Worm (Caenorhabditis elegans) whole organism, L3 larva: ENCODE data around the gene F36A4.4.

Experiments used
- ZK546.5 ChIP-seq: sonication (generic microtip); optimal IDR thresholded peaks from 2 replicates; lab custom pipeline; 2017; ENCODE audit warnings: missing biosample characterization, missing genetic modification characterization
- aly-2 ChIP-seq: fragments of 150-350 bp; optimal IDR thresholded peaks from 2 replicates; lab custom pipeline; 2014; ENCODE audit warnings: missing biosample characterization, missing genetic modification characterization
- ama-1 ChIP-seq: fragments of 150-350 bp; optimal IDR thresholded peaks from 2 replicates; lab custom pipeline; 2018
- ceh-16 ChIP-seq: sonication (generic microtip); optimal IDR thresholded peaks from 2 replicates; lab custom pipeline; 2017; ENCODE audit warnings: missing biosample characterization, missing genetic modification characterization
- ceh-28 ChIP-seq: fragments of 150-350 bp; optimal IDR thresholded peaks from 2 replicates; lab custom pipeline; 2014; ENCODE audit warnings: missing biosample characterization, missing genetic modification reagents, missing genetic modification characterization
- egl-27 ChIP-seq: sonication (generic microtip); optimal IDR thresholded peaks from 4 replicates; lab custom pipeline; 2017; ENCODE audit warnings: missing biosample characterization, missing genetic modification reagents, missing genetic modification characterization
- elt-2 ChIP-seq: sonication (generic microtip); optimal IDR thresholded peaks from 2 replicates; lab custom pipeline; 2016; ENCODE audit warnings: missing genetic modification reagents, mild to moderate bottlenecking, missing genetic modification characterization, missing compliant biosample characterization
- elt-3 ChIP-seq, 3 experiments: fragments of 150-350 bp in 1 of 3; sonication (generic microtip) in 2 of 3; optimal IDR thresholded peaks; 2 replicates in 2 of 3; 4 replicates in 1 of 3; lab custom pipeline; 2014 to 2017; ENCODE audit warnings: missing biosample characterization in 3 of 3, missing genetic modification characterization in 3 of 3
- eor-1 ChIP-seq, 2 experiments: fragments of 150-350 bp; optimal IDR thresholded peaks; 2 replicates each; lab custom pipeline; 2014 to 2018; ENCODE audit warnings: missing biosample characterization in 2 of 2, missing genetic modification characterization in 2 of 2
- hmg-11 ChIP-seq: sonication (generic microtip); optimal IDR thresholded peaks from 2 replicates; lab custom pipeline; 2016; ENCODE audit warnings: missing genetic modification characterization, missing compliant biosample characterization
- lin-15B ChIP-seq: fragments of 150-350 bp; optimal IDR thresholded peaks from 2 replicates; lab custom pipeline; 2014; ENCODE audit warnings: missing biosample characterization, missing genetic modification characterization
- nhr-12 ChIP-seq: fragments of 150-350 bp; optimal IDR thresholded peaks from 2 replicates; lab custom pipeline; 2014; ENCODE audit warnings: missing biosample characterization, missing genetic modification characterization
- nhr-25 ChIP-seq: sonication (generic microtip); optimal IDR thresholded peaks from 2 replicates; lab custom pipeline; 2017; ENCODE audit warnings: missing biosample characterization, missing genetic modification characterization
- nhr-76 ChIP-seq: fragments of 150-350 bp; sonication (generic microtip); optimal IDR thresholded peaks from 5 replicates; lab custom pipeline; 2014; ENCODE audit warnings: missing biosample characterization, missing genetic modification characterization
- nhr-77 ChIP-seq: fragments of 150-350 bp; optimal IDR thresholded peaks from 2 replicates; lab custom pipeline; 2014; ENCODE audit warnings: missing biosample characterization, missing genetic modification characterization
- sea-2 ChIP-seq: fragments of 150-350 bp; sonication (generic microtip); optimal IDR thresholded peaks from 4 replicates; lab custom pipeline; 2014; ENCODE audit warnings: missing biosample characterization, missing genetic modification reagents, missing genetic modification characterization
- snpc-4 ChIP-seq: fragments of 150-350 bp; optimal IDR thresholded peaks from 2 replicates; lab custom pipeline; 2014; ENCODE audit warnings: missing biosample characterization, missing genetic modification characterization
- tbx-2 ChIP-seq: sonication (generic microtip); optimal IDR thresholded peaks from 2 replicates; lab custom pipeline; 2016; ENCODE audit warnings: mild to moderate bottlenecking, missing genetic modification characterization, missing compliant biosample characterization
- ztf-11 ChIP-seq: fragments of 150-350 bp; optimal IDR thresholded peaks from 2 replicates; lab custom pipeline; 2014; ENCODE audit warnings: missing biosample characterization, missing genetic modification characterization

F36A4.4 gene

DNA sequence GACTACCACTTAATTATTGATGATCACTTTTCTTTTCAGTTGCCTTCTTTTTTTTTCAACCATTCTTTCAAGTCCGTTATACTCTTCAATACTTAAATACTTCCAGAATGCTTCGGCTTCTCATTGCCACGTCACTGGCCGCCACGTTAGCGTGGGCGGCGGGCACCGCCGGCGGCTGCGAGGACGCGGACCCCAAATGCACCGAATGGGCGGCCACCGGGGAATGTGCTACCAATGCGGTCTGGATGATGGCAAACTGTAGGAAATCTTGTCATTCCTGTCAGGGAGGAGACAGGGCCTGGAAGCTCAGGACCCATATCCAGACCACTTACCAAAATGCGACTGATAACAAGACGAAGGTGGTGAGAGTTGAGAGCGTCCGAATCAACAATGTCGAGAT is 33.8 kb downstream of the F36A4.4 start, which contains the start of gene lgc-22:
TSS of gene lgc-22 (plus strand) at position 105 of the 400 bp plus-strand sequence.
- TF ChIP-seq elt-2 (tag; lab: Kevin White, UChicago) = no peak
- TF ChIP-seq tbx-2 (tag; lab: Kevin White, UChicago) = no peak
- no peak for TF ChIP-seq snpc-4 (tag; lab: Kevin White, UChicago)
- TF ChIP-seq ztf-11 (tag; lab: Kevin White, UChicago) = no peak
- no peak for TF ChIP-seq egl-27 (tag; lab: Kevin White, UChicago)
- no peak for TF ChIP-seq ama-1 (lab: Kevin White, UChicago)
- no peak for TF ChIP-seq nhr-12 (tag; lab: Kevin White, UChicago)

DNA sequence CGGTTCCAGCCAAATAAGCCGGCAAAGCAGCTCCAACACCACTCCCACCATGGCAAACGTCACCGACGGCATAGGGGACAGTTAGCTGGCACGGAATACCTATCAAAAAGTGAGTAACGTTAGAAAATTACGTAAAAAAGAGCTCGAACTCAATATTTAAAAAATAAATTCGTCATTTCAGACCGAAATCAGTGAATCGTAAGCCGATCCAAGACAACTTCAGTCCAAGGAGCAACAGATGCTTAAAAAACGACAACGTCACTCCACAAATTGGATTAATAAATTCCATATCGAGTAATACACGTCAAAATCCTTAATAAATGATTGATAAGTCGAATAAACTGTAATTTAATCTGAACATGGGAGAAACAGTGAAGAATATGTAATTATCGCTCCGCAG is 38.9 kb downstream of the F36A4.4 start:
- TF ChIP-seq aly-2 (tag; lab: Kevin White, UChicago) (no peak), sea-2 (GFP tag; lab: Kevin White, UChicago) (no peak), lin-15B (tag; lab: Kevin White, UChicago) (no peak), nhr-76 (no peak), hmg-11 (tag; lab: Kevin White, UChicago) (no peak), nhr-25 (tag; lab: Kevin White, UChicago) (no peak), ZK546.5 (no peak)

DNA sequence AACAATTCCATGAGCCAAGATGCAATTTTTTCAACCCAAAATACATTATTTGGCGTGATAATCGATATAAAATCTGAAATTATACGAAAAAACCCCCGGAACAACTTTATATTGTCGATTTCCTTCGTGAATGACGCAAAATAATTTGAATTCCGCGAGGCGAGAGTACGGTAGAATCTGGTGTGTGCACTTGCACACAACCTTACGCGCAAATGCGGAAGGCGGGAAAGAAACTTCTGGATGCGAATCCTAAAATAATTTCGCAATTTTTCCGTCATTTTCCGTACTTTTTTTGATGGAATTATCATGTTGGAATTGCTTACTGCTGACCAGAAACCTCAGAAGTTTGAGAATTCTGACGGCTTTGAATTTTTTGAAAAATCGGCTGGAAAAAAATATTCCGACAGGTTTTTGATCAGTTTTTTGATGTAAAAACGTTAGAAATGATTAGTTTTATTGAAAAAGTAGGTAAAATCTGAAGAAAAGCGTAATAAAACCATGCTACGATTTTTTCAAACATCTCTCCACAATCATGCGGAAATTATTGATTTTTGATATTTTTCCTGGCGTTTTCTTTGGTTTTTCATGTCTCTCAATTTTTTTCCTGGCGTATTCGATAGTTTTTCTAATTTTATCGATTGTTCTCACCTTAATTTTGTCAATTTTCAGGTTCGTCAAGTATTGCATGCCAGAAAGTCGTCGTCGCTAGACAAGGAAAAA is 40.0 kb downstream of the F36A4.4 start, which contains the start of gene set-9:
TSS of gene set-9 (plus strand) at position 670 of the 720 bp plus-strand sequence.
- TF ChIP-seq lin-15B (tag; lab: Kevin White, UChicago) (no peak), eor-1 (tag; optimal IDR thresholded peaks at IDR 0.05; lab: Kevin White, UChicago) (no peak), ceh-16 (tag; lab: Kevin White, UChicago) (no peak), snpc-4 (tag; lab: Kevin White, UChicago) (no peak), nhr-77 (tag; lab: Kevin White, UChicago) (no peak)

DNA sequence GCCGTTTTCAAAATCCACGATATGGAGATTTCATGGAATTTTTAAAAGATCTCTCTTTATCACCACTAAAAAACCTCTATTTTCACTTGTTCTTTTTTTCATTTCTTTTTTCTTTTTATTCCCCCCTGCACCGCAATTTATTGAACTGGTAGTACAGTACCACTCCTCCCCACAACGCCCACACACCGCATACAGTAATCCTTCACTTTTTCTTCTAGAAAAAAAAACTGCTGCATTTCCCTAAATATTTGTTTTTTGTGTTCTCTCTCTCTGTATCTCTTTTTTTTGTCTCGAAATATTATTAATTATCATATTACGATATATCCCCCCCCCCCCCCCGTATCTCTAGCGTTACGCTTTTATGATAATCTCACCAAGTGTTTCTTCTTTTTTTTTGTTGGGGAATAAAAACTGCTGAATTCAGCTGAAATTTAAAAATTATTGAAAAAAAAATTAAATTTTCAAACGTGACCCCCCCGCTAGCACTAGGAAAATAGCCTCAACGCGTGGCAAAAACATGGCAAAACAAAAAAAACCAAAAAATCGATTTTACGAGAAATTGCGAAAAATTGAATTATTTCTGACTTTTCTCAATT is 49.5 kb downstream of the F36A4.4 start, which contains the start of gene Y24D9B.1:
TSS of gene Y24D9B.1 (plus strand) at position 546 of the 596 bp plus-strand sequence.
- TF ChIP-seq nhr-77 (tag; lab: Kevin White, UChicago) = no peak

DNA sequence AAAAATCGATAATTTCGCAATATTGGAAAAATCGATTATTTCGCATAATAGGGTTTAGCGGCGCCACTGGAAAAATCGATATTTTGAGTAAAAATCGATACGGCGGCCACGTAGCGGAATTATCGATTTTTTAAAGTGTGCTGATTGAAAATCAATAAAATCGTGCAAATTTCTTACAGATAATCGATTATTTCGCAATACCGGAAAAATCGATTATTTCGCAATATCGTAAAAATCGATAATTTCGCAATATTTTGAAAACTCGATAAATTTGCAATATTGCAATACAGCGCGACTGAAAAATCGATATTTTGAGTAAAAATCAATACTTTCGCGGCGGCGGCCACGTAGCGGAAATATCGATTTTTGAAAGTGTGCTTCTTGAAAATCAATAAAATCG is 50.2 kb downstream of the F36A4.4 start:
- TF ChIP-seq ceh-28 (tag; lab: Kevin White, UChicago) (peak; percentile 96), elt-3 (tag; optimal IDR thresholded peaks at IDR 0.05; lab: Kevin White, UChicago) (no peak)
- TF ChIP-seq, all 47 proteins: peak for 1
